Fruit fly (Drosophila melanogaster): ENCODE data around the gene Spag1.

Spag1 gene

DNA sequence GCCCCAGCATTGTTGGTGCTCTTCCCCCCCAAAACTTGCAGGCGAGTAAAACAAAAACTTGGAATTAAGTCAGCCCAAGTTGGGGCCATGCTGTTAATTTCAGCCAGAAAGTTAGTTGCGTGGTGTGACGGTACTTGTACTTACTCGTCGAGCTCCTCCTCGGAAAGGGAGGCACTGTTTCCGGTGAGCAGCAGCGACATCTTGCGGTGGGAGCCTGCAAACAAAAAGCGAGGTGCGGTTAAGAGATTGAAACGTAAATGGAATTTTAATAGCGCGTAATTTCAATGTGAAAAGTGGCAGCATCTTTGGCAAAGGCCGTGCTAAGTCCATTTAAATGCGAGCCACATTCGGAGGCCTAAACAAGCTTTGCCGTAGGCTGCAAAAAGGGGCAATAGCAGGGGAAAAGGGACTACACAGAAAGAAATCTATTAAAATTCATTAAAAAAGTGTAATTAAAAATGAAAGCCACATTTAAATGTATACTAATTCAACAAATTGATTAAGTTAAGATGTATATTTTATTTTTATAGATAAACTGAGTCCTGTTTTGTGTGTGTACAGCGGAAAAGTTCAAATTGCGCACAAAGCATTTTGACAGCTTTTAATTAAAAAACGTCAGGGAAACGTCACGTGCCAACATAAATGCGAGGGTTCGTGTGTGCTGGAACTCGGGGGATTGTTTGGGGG lies 8.9 kb downstream of the Spag1 start (continued):
- TF ChIP-seq Mad (GFP tag; optimal IDR thresholded peaks at IDR 0.05) (no peak), en (GFP tag; optimal IDR thresholded peaks at IDR 0.05) (no peak), CG11695 (GFP tag; IDR thresholded peaks at IDR 0.05) (no peak), ato (GFP tag; IDR thresholded peaks at IDR 0.05; ENCODE audit: partially characterized antibody) (no peak), CG5180 (GFP tag; optimal IDR thresholded peaks at IDR 0.05) (no peak), CG4360 (GFP tag; IDR thresholded peaks at IDR 0.05) (no peak), ranshi (GFP tag; IDR thresholded peaks at IDR 0.05) (no peak), CG34422 (GFP tag; IDR thresholded peaks at IDR 0.05) (no peak), luna (GFP tag; optimal IDR thresholded peaks at IDR 0.05) (no peak), seq (GFP tag; IDR thresholded peaks at IDR 0.05) (0 out of 2 replicates have a peak, but pooled peaks have one; percentile 20), CG18011 (GFP tag; optimal IDR thresholded peaks at IDR 0.05) (no peak), Mes4 (GFP tag; optimal IDR thresholded peaks at IDR 0.05) (no peak), grau (tag; optimal IDR thresholded peaks at IDR 0.05) (no peak), HLH3B (GFP tag; IDR thresholded peaks at IDR 0.05) (no peak), al (GFP tag; IDR thresholded peaks at IDR 0.05) (no peak), tin (GFP tag; optimal IDR thresholded peaks at IDR 0.05) (no peak), chinmo (GFP tag; IDR thresholded peaks at IDR 0.05; ENCODE audit: partially characterized antibody) (no peak), ind (GFP tag; optimal IDR thresholded peaks at IDR 0.05) (no peak), CG14965 (GFP tag; optimal IDR thresholded peaks at IDR 0.05; ENCODE audit: borderline replicate concordance) (peak; percentile 73), Lhr (GFP tag; optimal IDR thresholded peaks at IDR 0.05) (peak; percentile 8), Sox100B (GFP tag; optimal IDR thresholded peaks at IDR 0.05) (no peak), CG2678 (tag; optimal IDR thresholded peaks at IDR 0.05) (no peak), Hmx (GFP tag; optimal IDR thresholded peaks at IDR 0.05) (no peak), CG12391 (tag; optimal IDR thresholded peaks at IDR 0.05) (no peak), CG11456 (GFP tag; IDR thresholded peaks at IDR 0.05) (0 out of 3 replicates have a peak, but pooled peaks have one; percentile 45), mirr (GFP tag; optimal IDR thresholded peaks at IDR 0.05) (no peak), Hr78 (GFP tag; optimal IDR thresholded peaks at IDR 0.05) (no peak), Xbp1 (GFP tag; optimal IDR thresholded peaks at IDR 0.05) (no peak), klu (GFP tag; IDR thresholded peaks at IDR 0.05) (no peak), her (GFP tag; optimal IDR thresholded peaks at IDR 0.05) (no peak), CG1792 (GFP tag; optimal IDR thresholded peaks at IDR 0.05) (no peak), danr (GFP tag; IDR thresholded peaks at IDR 0.05) (no peak), chn (GFP tag; optimal IDR thresholded peaks at IDR 0.05) (no peak), btn (GFP tag; optimal IDR thresholded peaks at IDR 0.05) (no peak), zfh1 (GFP tag; IDR thresholded peaks at IDR 0.05) (no peak), lola (GFP tag; optimal IDR thresholded peaks at IDR 0.05) (no peak), CG11247 (GFP tag; IDR thresholded peaks at IDR 0.05) (no peak), CG10274 (GFP tag; optimal IDR thresholded peaks at IDR 0.05) (no peak), CG6765 (GFP tag; optimal IDR thresholded peaks at IDR 0.05) (peak; percentile 36), br (optimal IDR thresholded peaks at IDR 0.05) (no peak), ham (GFP tag; IDR thresholded peaks at IDR 0.05) (no peak), CG3726 (GFP tag; IDR thresholded peaks at IDR 0.05) (no peak), CG2199 (GFP tag; IDR thresholded peaks at IDR 0.05) (no peak), CoRest (tag; optimal IDR thresholded peaks at IDR 0.05) (no peak), CG2129 (GFP tag; IDR thresholded peaks at IDR 0.05; ENCODE audit: partially characterized antibody) (no peak), CG3281 (GFP tag; optimal IDR thresholded peaks at IDR 0.05) (no peak), CG12744 (GFP tag; optimal IDR thresholded peaks at IDR 0.05) (no peak), CG17328 (GFP tag; IDR thresholded peaks at IDR 0.05) (0 out of 2 replicates have a peak, but pooled peaks have one; percentile 25), sisA (GFP tag; IDR thresholded peaks at IDR 0.05) (0 out of 2 replicates have a peak, but pooled peaks have one; percentile 16), hkb (optimal IDR thresholded peaks at IDR 0.05) (peak; percentile 25), hkb (GFP tag; IDR thresholded peaks at IDR 0.05) (no peak)
